Fruit fly (Drosophila melanogaster): ENCODE data around the gene Art6.

dm6 chr3R:13951038-13951437, 5.4 kb upstream of the Art6 start, which contains the start of gene CG9926:
- TF ChIP-seq psq (optimal IDR thresholded peaks at IDR 0.05) (no peak), usp (GFP tag; optimal IDR thresholded peaks at IDR 0.05) (no peak), pan (optimal IDR thresholded peaks at IDR 0.05) (no peak), Dll (optimal IDR thresholded peaks at IDR 0.05) (no peak)
